Fruit fly (Drosophila melanogaster): Measurements from ENCODE around the gene CG33695.

dm6 chr2L:11296483-11296882 is 18.7 kb downstream of the CG33695 start:
- TF ChIP-seq Gug (GFP tag; IDR thresholded peaks at IDR 0.05) (no peak), CG7368 (GFP tag; optimal IDR thresholded peaks at IDR 0.05) (no peak), CG6854 (GFP tag; optimal IDR thresholded peaks at IDR 0.05) (no peak), OdsH (GFP tag; optimal IDR thresholded peaks at IDR 0.05) (no peak), CG6808 (GFP tag; optimal IDR thresholded peaks at IDR 0.05) (no peak), CG11294 (GFP tag; IDR thresholded peaks at IDR 0.05) (no peak), CG31627 (GFP tag; optimal IDR thresholded peaks at IDR 0.05) (no peak)

Data from whole organism, prepupa.